Fruit fly (Drosophila melanogaster): ENCODE measurements around the gene AlaRS.
A peak's percentile ranks its signal among the peaks of the same experiment; 100 is the strongest.

- TF ChIP-seq CG7101 (tag; optimal IDR thresholded peaks at IDR 0.05) (no peak), ovo (GFP tag; optimal IDR thresholded peaks at IDR 0.05) (no peak), kay (GFP tag; ENCODE audit: borderline replicate concordance) (peak; percentile 92), pad (GFP tag; optimal IDR thresholded peaks at IDR 0.05) (no peak), CG33017 (tag; optimal IDR thresholded peaks at IDR 0.05) (peak; percentile 42), CG11617 (GFP tag; optimal IDR thresholded peaks at IDR 0.05) (no peak)
Observed at dm6 chr2L:8425962-8426759, 44.6 kb upstream of the AlaRS start.
